Worm (Caenorhabditis elegans): ENCODE data around the gene txt-9.

The txt-9 gene

DNA sequence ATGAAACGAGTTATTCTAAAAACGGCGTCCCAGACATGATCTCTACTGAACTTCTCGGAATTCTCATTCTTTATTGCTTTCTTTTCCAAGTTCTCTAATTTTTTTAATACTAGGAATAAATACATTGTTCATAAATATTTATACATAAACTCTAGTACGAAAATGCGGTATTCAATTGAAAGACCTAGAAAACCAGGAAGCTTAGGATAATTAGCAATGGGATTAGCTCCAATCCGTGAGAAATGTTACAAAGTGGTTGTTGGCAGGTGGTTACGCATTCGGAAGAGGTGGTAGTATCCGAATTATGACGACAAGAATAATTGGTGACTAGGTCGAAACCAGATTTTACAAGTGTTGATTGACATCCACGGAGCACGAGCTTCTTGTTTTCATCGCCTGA is 18.6 kb upstream of the txt-9 start:
- no peak for TF ChIP-seq ceh-32 (tag; optimal IDR thresholded peaks at IDR 0.05; ENCODE audit: poor library complexity)
- TF ChIP-seq nhr-237 (tag; optimal IDR thresholded peaks at IDR 0.05), result no peak
- TF ChIP-seq F10B5.3 (tag; optimal IDR thresholded peaks at IDR 0.05), result no peak
- no peak for TF ChIP-seq F49E8.2 (tag; optimal IDR thresholded peaks at IDR 0.05; ENCODE audit: borderline replicate concordance)
- no peak for TF ChIP-seq lin-38 (GFP tag; IDR thresholded peaks at IDR 0.05)
- no peak for TF ChIP-seq F26F4.8 (GFP tag; conservative IDR thresholded peaks at IDR 0.05)
- no peak for TF ChIP-seq zag-1 (tag; optimal IDR thresholded peaks at IDR 0.05)
- no peak for TF ChIP-seq php-3 (GFP tag; IDR thresholded peaks at IDR 0.05)
- no peak for TF ChIP-seq lim-7 (GFP tag; IDR thresholded peaks at IDR 0.05)
- TF ChIP-seq ama-1 (optimal IDR thresholded peaks at IDR 0.05), result no peak

DNA sequence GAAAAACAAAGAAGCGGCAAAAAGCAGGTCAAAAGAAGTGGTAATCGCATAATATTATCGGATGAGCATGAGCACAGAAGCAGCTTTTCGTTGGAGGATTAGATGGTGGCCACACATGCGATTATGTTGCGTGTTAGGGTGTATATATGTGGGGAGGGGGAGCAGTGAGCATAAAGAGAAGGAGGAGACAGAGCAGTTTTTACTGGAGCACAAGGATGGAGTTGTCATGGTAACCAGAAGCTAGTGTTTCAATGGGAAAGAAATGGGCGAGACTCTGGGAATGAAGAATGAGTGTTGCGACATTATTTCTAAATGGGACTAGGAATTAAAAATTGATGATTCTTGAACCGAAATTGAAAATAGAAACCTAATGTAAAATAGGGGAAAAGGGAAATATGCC is 17.7 kb upstream of the txt-9 start, which contains the start of gene C27A2.8:
C27A2.8 (minus strand) TSS at position 117 of the 400 bp plus-strand sequence.
- TF ChIP-seq hmg-1.1 (GFP tag; IDR thresholded peaks at IDR 0.05), result no peak
- TF ChIP-seq unc-130 (GFP tag; optimal IDR thresholded peaks at IDR 0.05), result no peak
- no peak for TF ChIP-seq zip-2 (tag; optimal IDR thresholded peaks at IDR 0.05)
- no peak for TF ChIP-seq nhr-10 (tag; optimal IDR thresholded peaks at IDR 0.05)
- no peak for TF ChIP-seq F10B5.3 (tag; optimal IDR thresholded peaks at IDR 0.05)
- TF ChIP-seq ctbp-1 (GFP tag; IDR thresholded peaks at IDR 0.05), result no peak

DNA sequence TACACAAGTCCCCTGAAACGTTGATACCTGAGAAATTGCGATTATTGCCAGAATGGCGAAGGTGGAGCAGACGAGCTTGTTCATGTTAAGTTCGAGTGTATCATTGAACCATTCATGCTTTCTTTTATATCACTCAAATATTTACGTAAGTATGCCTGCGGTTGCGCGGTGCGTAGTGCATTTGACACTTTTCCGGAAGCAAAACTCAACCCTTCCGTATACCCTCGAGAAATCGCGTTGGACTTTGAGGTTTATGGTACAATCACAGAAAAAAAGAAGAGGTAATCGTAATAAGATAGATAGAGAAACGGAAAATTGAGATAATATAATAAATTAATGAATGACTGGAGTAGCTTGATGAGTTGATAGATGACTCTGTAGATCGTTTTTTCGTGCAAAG is 16.1 kb upstream of the txt-9 start, which contains the start of gene idpb-2:
idpb-2 (minus strand) TSS at position 101 of the 400 bp plus-strand sequence.
- TF ChIP-seq aha-1 (tag) (peak; percentile 14), lin-39 (tag; optimal IDR thresholded peaks at IDR 0.05) (no peak)

DNA sequence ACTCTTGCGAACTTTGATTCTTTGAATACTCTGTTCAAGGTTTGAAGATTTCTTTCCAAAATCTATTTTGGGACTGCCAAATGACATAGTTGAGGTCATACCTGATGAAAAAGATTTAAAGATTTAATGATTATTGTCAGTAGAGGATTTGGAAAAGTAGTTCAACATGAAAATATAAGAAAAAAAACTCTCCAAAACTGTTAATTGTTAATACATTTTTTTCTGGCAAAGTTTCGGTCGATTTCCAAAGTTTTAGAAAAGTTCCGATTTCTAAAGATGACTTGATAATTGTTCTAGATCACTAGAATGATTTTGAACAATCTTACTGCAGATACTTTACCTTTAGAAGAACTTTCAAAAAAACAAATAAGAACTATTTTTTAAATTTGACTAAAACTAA is 14.3 kb upstream of the txt-9 start, which contains the start of gene C27A2.7:
C27A2.7 (minus strand) TSS at position 101 of the 400 bp plus-strand sequence.
- TF ChIP-seq nhr-10 (tag; optimal IDR thresholded peaks at IDR 0.05), result no peak

DNA sequence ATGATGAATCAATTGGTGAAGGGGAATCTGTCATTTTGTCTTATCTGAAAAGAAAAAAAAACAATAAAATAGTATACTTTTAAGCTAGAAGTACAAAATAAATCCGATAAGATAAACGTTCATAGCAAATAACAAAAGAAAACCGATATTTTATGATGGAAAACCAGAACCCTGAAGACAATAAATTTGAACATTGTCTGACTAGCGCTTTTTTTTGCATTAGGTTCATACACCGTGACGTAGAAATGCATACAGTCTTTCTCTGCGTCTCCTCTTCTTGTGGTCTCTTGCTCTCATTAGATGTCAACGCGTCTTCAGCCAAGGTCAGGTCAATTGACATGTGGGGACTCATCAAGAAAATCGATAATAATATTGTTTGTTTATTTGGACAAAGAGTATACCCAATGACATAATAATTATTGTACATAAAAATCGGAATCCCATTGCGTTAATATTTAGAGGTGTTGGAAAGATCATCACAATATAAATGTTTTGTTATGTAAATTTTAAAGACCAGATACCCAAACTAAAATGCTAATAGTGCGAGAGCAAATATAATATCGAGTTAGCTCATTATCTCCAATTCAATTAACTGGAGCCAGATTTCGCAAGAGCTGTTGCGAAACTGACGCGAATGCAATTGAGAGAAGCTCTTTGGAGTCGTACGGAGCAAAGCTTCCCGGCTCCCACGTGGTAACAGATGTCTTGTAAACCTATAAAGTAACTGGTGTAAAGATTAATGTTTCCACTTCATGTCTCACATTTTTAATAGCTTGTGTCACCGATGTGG is 4.3 kb upstream of the txt-9 start, which contains the start of gene dsh-2:
dsh-2 (minus strand) TSS at position 51 of the 790 bp plus-strand sequence.
- peak in 1 of 2 experiments; percentile 92 for TF ChIP-seq unc-62 (GFP tag; optimal IDR thresholded peaks at IDR 0.05 in 1 of 2)
- TF ChIP-seq unc-62 (tag; optimal IDR thresholded peaks at IDR 0.05), result no peak
- TF ChIP-seq hlh-11 (tag; optimal IDR thresholded peaks at IDR 0.05), result peak; percentile 55
- TF ChIP-seq unc-39 (tag; optimal IDR thresholded peaks at IDR 0.05), result no peak
- no peak for TF ChIP-seq nhr-42 (GFP tag; IDR thresholded peaks at IDR 0.05)
- no peak for TF ChIP-seq ceh-82 (tag; optimal IDR thresholded peaks at IDR 0.05)
- no peak for TF ChIP-seq arid-1 (GFP tag; conservative IDR thresholded peaks at IDR 0.05)
- TF ChIP-seq ctbp-1 (GFP tag; IDR thresholded peaks at IDR 0.05), result no peak
- peak; percentile 13; the same call in 1 of the 2 replicates for TF ChIP-seq dmd-6 (GFP tag; IDR thresholded peaks at IDR 0.05)
- TF ChIP-seq ceh-28 (tag; optimal IDR thresholded peaks at IDR 0.05), result peak; percentile 25
- TF ChIP-seq mxl-3 (GFP tag; optimal IDR thresholded peaks at IDR 0.05), result peak; percentile 64
- TF ChIP-seq nhr-76 (tag; optimal IDR thresholded peaks at IDR 0.05), result no peak
- TF ChIP-seq ztf-7 (tag; optimal IDR thresholded peaks at IDR 0.05), result no peak
- no peak for TF ChIP-seq madf-5 (GFP tag; IDR thresholded peaks at IDR 0.05)
- peak; percentile 26 for TF ChIP-seq rbr-2 (tag; optimal IDR thresholded peaks at IDR 0.05)
- no peak for TF ChIP-seq mxl-2 (GFP tag; conservative IDR thresholded peaks at IDR 0.05)
- no peak for TF ChIP-seq Y48G9A.11 (GFP tag; IDR thresholded peaks at IDR 0.05)
- TF ChIP-seq F44E2.7 (GFP tag; IDR thresholded peaks at IDR 0.05), result no peak
- peak; percentile 85 for TF ChIP-seq mes-2 (tag; optimal IDR thresholded peaks at IDR 0.05; ENCODE audit: poor library complexity, severe bottlenecking)
- no peak for TF ChIP-seq lim-7 (GFP tag; IDR thresholded peaks at IDR 0.05)
- TF ChIP-seq zfp-3 (GFP tag; conservative IDR thresholded peaks at IDR 0.05), result no peak
- no peak for TF ChIP-seq ztf-11 (tag; optimal IDR thresholded peaks at IDR 0.05)
- TF ChIP-seq skn-1 (tag; optimal IDR thresholded peaks at IDR 0.05), result no peak
- no peak for TF ChIP-seq zip-11 (GFP tag; IDR thresholded peaks at IDR 0.05)
- no peak for TF ChIP-seq F10B5.3 (tag; optimal IDR thresholded peaks at IDR 0.05)
- TF ChIP-seq dpl-1 (GFP tag; optimal IDR thresholded peaks at IDR 0.05), result peak; percentile 77
- TF ChIP-seq gei-8 (GFP tag; optimal IDR thresholded peaks at IDR 0.05), result no peak
- peak; percentile 27 for TF ChIP-seq aha-1 (tag)
- peak; percentile 27; the same call in 1 of the 2 replicates for TF ChIP-seq nhr-41 (GFP tag; IDR thresholded peaks at IDR 0.05)
- no peak for TF ChIP-seq lir-3 (tag; optimal IDR thresholded peaks at IDR 0.05)
- TF ChIP-seq ceh-32 (tag; optimal IDR thresholded peaks at IDR 0.05; ENCODE audit: poor library complexity), result no peak
- TF ChIP-seq zip-2 (tag; optimal IDR thresholded peaks at IDR 0.05), result no peak

Data from whole organism, L4 larva.